Worm (Caenorhabditis elegans): ENCODE measurements around the gene Y37A1B.4.

Gene Y37A1B.4

ce11 chrIV:14033752-14034570 lies 26.6 kb downstream of the Y37A1B.4 start (continued):
- peak; percentile 87 for TF ChIP-seq aly-2 (tag; optimal IDR thresholded peaks at IDR 0.05)
- TF ChIP-seq lin-39 (tag; optimal IDR thresholded peaks at IDR 0.05), result peak; percentile 94
- no peak for TF ChIP-seq snpc-4 (tag; optimal IDR thresholded peaks at IDR 0.05)
- no peak for TF ChIP-seq ceh-9 (tag; optimal IDR thresholded peaks at IDR 0.05)
- no peak for TF ChIP-seq nhr-77 (tag; optimal IDR thresholded peaks at IDR 0.05)
- TF ChIP-seq nhr-67 (tag; optimal IDR thresholded peaks at IDR 0.05), result peak; percentile 64
- TF ChIP-seq mml-1 (tag; optimal IDR thresholded peaks at IDR 0.05), result no peak
- peak; percentile 28 for TF ChIP-seq nhr-25 (tag; optimal IDR thresholded peaks at IDR 0.05)
- TF ChIP-seq elt-1 (tag; optimal IDR thresholded peaks at IDR 0.05), result no peak
- peak; percentile 74 for TF ChIP-seq nhr-23 (tag; optimal IDR thresholded peaks at IDR 0.05)
- TF ChIP-seq nhr-43 (tag; optimal IDR thresholded peaks at IDR 0.05; ENCODE audit: poor library complexity, severe bottlenecking), result peak; percentile 85
- TF ChIP-seq fos-1 (tag; optimal IDR thresholded peaks at IDR 0.05), result peak; percentile 44
- peak; percentile 49 for TF ChIP-seq pqm-1 (tag; optimal IDR thresholded peaks at IDR 0.05)
- peak; percentile 42 for TF ChIP-seq R02D3.7 (tag; optimal IDR thresholded peaks at IDR 0.05)
- TF ChIP-seq lin-15B (tag; optimal IDR thresholded peaks at IDR 0.05), result peak; percentile 71
- peak; percentile 79 for TF ChIP-seq tbx-2 (tag; optimal IDR thresholded peaks at IDR 0.05)

ce11 chrIV:14033502-14033751 lies 27.1 kb downstream of the Y37A1B.4 start:
- TF ChIP-seq nhr-25 (tag; optimal IDR thresholded peaks at IDR 0.05), result peak; percentile 38
- TF ChIP-seq fos-1 (tag; optimal IDR thresholded peaks at IDR 0.05), result no peak
- no peak for TF ChIP-seq R02D3.7 (tag; optimal IDR thresholded peaks at IDR 0.05)
- no peak for TF ChIP-seq daf-12 (tag; optimal IDR thresholded peaks at IDR 0.05)
- no peak for TF ChIP-seq ceh-28 (tag; optimal IDR thresholded peaks at IDR 0.05)
- TF ChIP-seq elt-3 (tag; optimal IDR thresholded peaks at IDR 0.05), result no peak
- peak; percentile 71 for TF ChIP-seq elt-2 (tag; optimal IDR thresholded peaks at IDR 0.05)
- TF ChIP-seq sea-2 (GFP tag; optimal IDR thresholded peaks at IDR 0.05), result peak; percentile 13
- TF ChIP-seq snpc-4 (tag; optimal IDR thresholded peaks at IDR 0.05), result peak; percentile 61
- peak; percentile 83 for TF ChIP-seq fkh-2 (tag; optimal IDR thresholded peaks at IDR 0.05)
- TF ChIP-seq mml-1 (tag; optimal IDR thresholded peaks at IDR 0.05), result no peak
- TF ChIP-seq lsy-12 (tag; optimal IDR thresholded peaks at IDR 0.05), result no peak
- TF ChIP-seq hmg-11 (tag; optimal IDR thresholded peaks at IDR 0.05), result peak; percentile 78

DNA sequence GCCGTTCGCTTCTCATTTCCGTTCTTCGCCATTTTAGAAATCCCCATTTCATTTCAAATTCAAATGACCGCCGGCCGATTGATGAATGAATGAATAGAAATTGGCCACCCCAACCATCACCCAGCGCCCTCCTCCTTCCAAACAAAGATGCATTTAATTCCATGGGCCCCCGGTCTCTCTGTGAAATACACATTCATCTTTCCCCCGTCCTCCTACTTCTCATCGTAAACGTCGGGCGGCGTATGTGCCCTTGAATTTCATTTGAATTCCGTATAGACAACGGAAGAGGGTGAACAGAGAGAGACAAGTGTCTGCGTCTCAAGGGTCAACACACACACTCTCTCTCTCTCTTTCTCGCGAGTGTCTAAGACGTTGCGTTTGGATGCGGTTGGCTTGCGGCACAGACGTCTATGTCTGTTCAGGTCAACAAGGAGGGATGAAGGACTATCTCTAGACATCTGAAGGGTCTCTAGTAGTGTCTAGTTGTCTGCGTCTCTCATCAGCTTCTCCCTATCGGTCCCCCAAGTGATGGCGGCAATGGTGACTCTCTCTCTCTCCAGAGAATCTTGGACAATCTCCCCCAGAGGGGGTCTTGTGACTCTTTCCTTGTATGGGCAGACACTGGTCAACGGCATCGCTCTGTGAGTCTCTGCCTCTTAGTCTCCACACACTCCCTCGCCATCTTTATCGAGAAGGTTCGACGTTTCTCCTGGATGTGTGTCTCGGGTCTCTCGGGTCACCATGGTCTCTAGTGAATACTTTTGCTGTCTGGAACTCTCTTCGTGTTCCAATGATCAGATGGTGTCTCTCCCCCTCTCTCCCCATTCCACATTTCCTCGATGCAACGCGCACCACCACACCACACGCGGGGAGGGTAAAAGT lies 27.7 kb downstream of the Y37A1B.4 start:
- TF ChIP-seq lsy-12 (tag; optimal IDR thresholded peaks at IDR 0.05) (peak; percentile 58), mml-1 (tag; optimal IDR thresholded peaks at IDR 0.05) (no peak), unc-39 (tag; optimal IDR thresholded peaks at IDR 0.05) (peak; percentile 2), ceh-16 (tag; optimal IDR thresholded peaks at IDR 0.05) (peak; percentile 36), nhr-77 (tag; optimal IDR thresholded peaks at IDR 0.05) (no peak), elt-1 (tag; optimal IDR thresholded peaks at IDR 0.05) (peak; percentile 67), hmg-11 (tag; optimal IDR thresholded peaks at IDR 0.05) (peak; percentile 43), egl-5 (tag; optimal IDR thresholded peaks at IDR 0.05) (peak; percentile 17), elt-3 (tag; optimal IDR thresholded peaks at IDR 0.05) (no peak), zag-1 (tag; optimal IDR thresholded peaks at IDR 0.05) (peak; percentile 28), elt-2 (tag; optimal IDR thresholded peaks at IDR 0.05) (no peak), fos-1 (tag; optimal IDR thresholded peaks at IDR 0.05) (peak; percentile 29), nhr-76 (tag; optimal IDR thresholded peaks at IDR 0.05) (no peak), pha-4 (tag; optimal IDR thresholded peaks at IDR 0.05) (no peak), nhr-28 (tag; optimal IDR thresholded peaks at IDR 0.05) (peak; percentile 64), unc-62 (GFP tag; optimal IDR thresholded peaks at IDR 0.05) (peak; percentile 63), mdl-1 (tag; optimal IDR thresholded peaks at IDR 0.05) (peak; percentile 62), tbx-2 (tag; optimal IDR thresholded peaks at IDR 0.05) (peak; percentile 86), ceh-82 (tag; optimal IDR thresholded peaks at IDR 0.05) (peak; percentile 11), ZK546.5 (tag; optimal IDR thresholded peaks at IDR 0.05) (peak; percentile 22), eor-1 (tag; optimal IDR thresholded peaks at IDR 0.05) (peak in 1 of 2 experiments; percentile 70), R02D3.7 (tag; optimal IDR thresholded peaks at IDR 0.05) (peak; percentile 49), nhr-43 (tag; optimal IDR thresholded peaks at IDR 0.05; ENCODE audit: poor library complexity, severe bottlenecking) (peak; percentile 88), nhr-67 (tag; optimal IDR thresholded peaks at IDR 0.05) (no peak), snpc-4 (tag; optimal IDR thresholded peaks at IDR 0.05) (peak; percentile 48), egl-27 (tag; optimal IDR thresholded peaks at IDR 0.05) (no peak), aly-2 (tag; optimal IDR thresholded peaks at IDR 0.05) (no peak), nhr-12 (tag; optimal IDR thresholded peaks at IDR 0.05) (no peak), nhr-237 (tag; optimal IDR thresholded peaks at IDR 0.05) (no peak), ceh-9 (tag; optimal IDR thresholded peaks at IDR 0.05) (peak; percentile 58), nfya-1 (tag; optimal IDR thresholded peaks at IDR 0.05; ENCODE audit: insufficient read depth) (peak; percentile 74), skn-1 (tag; optimal IDR thresholded peaks at IDR 0.05) (peak; percentile 74), ztf-4 (tag; optimal IDR thresholded peaks at IDR 0.05) (peak; percentile 22), ceh-28 (tag; optimal IDR thresholded peaks at IDR 0.05) (peak; percentile 35), jun-1 (tag; optimal IDR thresholded peaks at IDR 0.05) (peak; percentile 87), sea-2 (GFP tag; optimal IDR thresholded peaks at IDR 0.05) (no peak)

All from whole organism, L3 larva.